Worm (Caenorhabditis elegans) whole organism, L4 larva: ENCODE results near the gene cnnm-5.

Experiments
- D1046.2 ChIP-seq: fragments of 200-800 bp; sonication (Bioruptor generic); IDR thresholded peaks from 2 replicates; pipeline ENCODE4 v1.3.6; 2022; ENCODE audit warnings: missing genetic modification characterization, missing compliant biosample characterization
- R02D3.7 ChIP-seq: fragments of 150-350 bp; sonication (generic microtip); optimal IDR thresholded peaks from 3 replicates; lab custom pipeline; 2014; ENCODE audit warnings: missing biosample characterization, missing genetic modification characterization
- T26A8.4 ChIP-seq: fragments of 200-800 bp; sonication (Bioruptor generic); IDR thresholded peaks from 2 replicates; pipeline ENCODE4 v1.3.6; 2022; ENCODE audit warnings: missing genetic modification characterization, missing compliant biosample characterization
- ama-1 ChIP-seq: fragments of 150-350 bp; optimal IDR thresholded peaks from 2 replicates; lab custom pipeline; 2014; ENCODE audit warnings: inconsistent platforms, mixed read lengths
- fkh-10 ChIP-seq: fragments of 150-350 bp; optimal IDR thresholded peaks from 2 replicates; lab custom pipeline; 2014; ENCODE audit warnings: missing biosample characterization, missing genetic modification reagents, missing genetic modification characterization
- lin-13 ChIP-seq: fragments of 150-350 bp; optimal IDR thresholded peaks from 2 replicates; lab custom pipeline; 2014; ENCODE audit warnings: missing biosample characterization, missing genetic modification reagents, missing genetic modification characterization
- mdt-29 ChIP-seq: fragments of 200-800 bp; sonication (Bioruptor generic); IDR thresholded peaks from 2 replicates; pipeline ENCODE4 v1.3.6; 2022; ENCODE audit warnings: missing genetic modification reagents, missing genetic modification characterization, missing compliant biosample characterization
- nhr-11 ChIP-seq: fragments of 150-350 bp; optimal IDR thresholded peaks from 2 replicates; lab custom pipeline; 2014; ENCODE audit warnings: missing biosample characterization, missing genetic modification characterization
- nhr-25 ChIP-seq: sonication (generic microtip); optimal IDR thresholded peaks from 2 replicates; lab custom pipeline; 2017; ENCODE audit warnings: missing genetic modification characterization, mild to moderate bottlenecking, missing compliant biosample characterization, antibody characterized with exemption, moderate library complexity, borderline replicate concordance; ENCODE audit not compliant: insufficient read depth
- skn-1 ChIP-seq: fragments of 150-350 bp; optimal IDR thresholded peaks from 2 replicates; lab custom pipeline; 2014; ENCODE audit warnings: missing biosample characterization, missing genetic modification characterization
- unc-39 ChIP-seq: sonication (generic microtip); optimal IDR thresholded peaks from 2 replicates; lab custom pipeline; 2017; ENCODE audit warnings: missing biosample characterization, missing genetic modification characterization
- vab-7 ChIP-seq: fragments of 200-800 bp; sonication (Bioruptor generic); IDR thresholded peaks from 2 replicates; pipeline ENCODE4 v1.3.6; 2022; ENCODE audit warnings: missing genetic modification reagents, missing genetic modification characterization, missing compliant biosample characterization

ce11 chrIII:3804422-3804821 is 24.6 kb downstream of the cnnm-5 start, which contains the start of gene xbx-5:
- no peak for TF ChIP-seq mdt-29 (GFP tag; lab: Robert Waterston, UW)
- no peak for TF ChIP-seq nhr-11 (tag; lab: Kevin White, UChicago)
- TF ChIP-seq R02D3.7 (tag; lab: Kevin White, UChicago): no peak
- TF ChIP-seq T26A8.4 (GFP tag; lab: Robert Waterston, UW): no peak
- no peak for TF ChIP-seq skn-1
- TF ChIP-seq lin-13 (GFP tag; lab: Kevin White, UChicago): no peak
- no peak for TF ChIP-seq unc-39 (tag; lab: Kevin White, UChicago)
- TF ChIP-seq vab-7: no peak
- TF ChIP-seq fkh-10 (GFP tag; lab: Kevin White, UChicago): no peak
- TF ChIP-seq ama-1: peak; percentile 9
- no peak for TF ChIP-seq nhr-25
- TF ChIP-seq D1046.2 (GFP tag; lab: Robert Waterston, UW): no peak
